Worm (Caenorhabditis elegans): ENCODE measurements around the gene clec-51.

DNA sequence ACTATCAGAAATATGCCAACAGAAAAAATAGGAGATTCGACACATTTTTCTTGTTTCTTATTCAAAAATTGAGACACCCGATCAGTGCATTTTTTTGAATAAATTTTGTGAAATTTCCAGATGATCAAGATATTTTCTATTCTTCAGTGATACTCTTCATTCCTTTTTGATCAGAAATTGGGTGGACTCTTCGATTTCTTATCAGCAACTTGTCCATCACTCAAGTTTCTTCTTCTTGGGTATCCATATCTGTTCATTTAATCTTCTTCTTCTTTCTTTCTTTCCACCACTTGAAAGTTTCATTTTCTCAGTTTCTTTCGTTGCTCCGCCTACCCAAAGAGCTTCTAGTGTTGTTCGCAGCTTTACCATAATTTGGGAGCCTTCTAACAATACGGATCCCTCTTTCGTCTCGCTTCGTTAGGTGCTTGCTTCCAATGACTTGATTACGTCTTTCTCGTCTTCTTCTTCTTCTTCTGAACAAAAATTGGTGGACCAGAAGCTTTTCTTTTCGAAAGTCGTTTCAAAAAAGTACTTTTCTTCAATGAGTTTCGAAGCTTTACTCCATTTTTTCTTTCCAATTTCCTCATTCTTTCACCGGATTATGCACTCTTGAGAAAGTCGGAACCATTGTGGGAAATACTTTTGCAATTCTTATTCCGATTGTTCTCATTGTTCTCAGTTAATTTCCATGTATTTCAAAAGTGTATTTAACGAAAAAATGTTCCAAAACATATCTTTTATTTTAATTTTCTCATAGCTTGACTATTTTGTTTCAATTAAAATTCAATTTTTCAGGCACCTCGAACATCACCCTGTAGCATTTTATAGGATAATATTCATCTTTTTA is 12.3 kb upstream of the clec-51 start, which contains the start of gene pct-1:
- TF ChIP-seq lin-39 (tag; optimal IDR thresholded peaks at IDR 0.05), result no peak
- TF ChIP-seq elt-1 (tag; optimal IDR thresholded peaks at IDR 0.05), result peak; percentile 82
